Worm (Caenorhabditis elegans) whole organism, L4 larva: ENCODE data around the gene clec-5.

Experiments used
- F37D6.2 ChIP-seq: sonication (generic microtip); optimal IDR thresholded peaks from 2 replicates; lab custom pipeline; 2016; ENCODE audit warnings: mild to moderate bottlenecking, missing genetic modification characterization, missing compliant biosample characterization
- F49E8.2 ChIP-seq: sonication (generic microtip); optimal IDR thresholded peaks from 2 replicates; lab custom pipeline; 2016; ENCODE audit warnings: missing compliant biosample characterization, mild to moderate bottlenecking, missing genetic modification characterization, borderline replicate concordance
- T20F7.1 ChIP-seq: fragments of 200-800 bp; sonication (Bioruptor generic); optimal IDR thresholded peaks from 2 replicates; lab custom pipeline; 2018; ENCODE audit warnings: mild to moderate bottlenecking, missing genetic modification characterization, missing compliant biosample characterization
- Y105C5A.15 ChIP-seq: fragments of 200-800 bp; sonication (Bioruptor generic); IDR thresholded peaks from 2 replicates; pipeline ENCODE4 v1.3.6; 2022; ENCODE audit warnings: missing genetic modification characterization, missing compliant biosample characterization
- ZK337.2 ChIP-seq: fragments of 200-800 bp; sonication (Bioruptor generic); IDR thresholded peaks from 2 replicates; pipeline ENCODE4 v1.3.6; 2022; ENCODE audit warnings: missing genetic modification reagents, missing genetic modification characterization, missing compliant biosample characterization
- aly-2 ChIP-seq: sonication (generic microtip); optimal IDR thresholded peaks from 2 replicates; lab custom pipeline; 2018; ENCODE audit warnings: missing biosample characterization, missing genetic modification characterization
- ama-1 ChIP-seq: fragments of 150-350 bp; optimal IDR thresholded peaks from 2 replicates; lab custom pipeline; 2014; ENCODE audit warnings: inconsistent platforms, mixed read lengths
- arid-1 ChIP-seq: fragments of 200-800 bp; sonication (Bioruptor generic); conservative IDR thresholded peaks from 2 replicates; pipeline ENCODE4 v1.3.6; 2022; ENCODE audit warnings: missing genetic modification reagents, missing genetic modification characterization, missing compliant biosample characterization
- ceh-62 ChIP-seq: sonication (generic microtip); optimal IDR thresholded peaks from 2 replicates; lab custom pipeline; 2017; ENCODE audit warnings: missing biosample characterization, missing genetic modification characterization
- ceh-82 ChIP-seq: sonication (generic microtip); optimal IDR thresholded peaks from 2 replicates; lab custom pipeline; 2017; ENCODE audit warnings: missing biosample characterization, missing genetic modification characterization
- ces-1 ChIP-seq: fragments of 150-350 bp; sonication (generic microtip); optimal IDR thresholded peaks from 4 replicates; lab custom pipeline; 2014; ENCODE audit warnings: missing biosample characterization, missing genetic modification reagents, missing genetic modification characterization
- cey-2 ChIP-seq: sonication (generic microtip); optimal IDR thresholded peaks from 3 replicates; lab custom pipeline; 2017; ENCODE audit warnings: missing genetic modification characterization, mild to moderate bottlenecking, missing compliant biosample characterization, antibody characterized with exemption, borderline replicate concordance; ENCODE audit not compliant: insufficient read depth
- ctbp-1 ChIP-seq: fragments of 200-800 bp; sonication (Bioruptor generic); IDR thresholded peaks from 2 replicates; pipeline ENCODE4 v1.3.6; 2022; ENCODE audit warnings: missing genetic modification reagents, missing genetic modification characterization, missing compliant biosample characterization
- daf-12 ChIP-seq: fragments of 150-350 bp; optimal IDR thresholded peaks from 2 replicates; lab custom pipeline; 2014; ENCODE audit warnings: missing biosample characterization, missing genetic modification reagents, missing genetic modification characterization
- daf-16 ChIP-seq, 3 experiments: sonication (generic microtip); optimal IDR thresholded peaks; 2 replicates each; lab custom pipeline; 2016 to 2017; ENCODE audit warnings: missing genetic modification characterization in 3 of 3, missing genetic modification reagents in 3 of 3, mild to moderate bottlenecking in 2 of 3, missing compliant biosample characterization in 2 of 3, missing biosample characterization in 1 of 3, moderate library complexity in 1 of 3
- daf-8 ChIP-seq: fragments of 200-800 bp; sonication (Bioruptor generic); IDR thresholded peaks from 2 replicates; pipeline ENCODE4 v1.3.6; 2022; ENCODE audit warnings: missing genetic modification characterization, missing compliant biosample characterization
- dmd-9 ChIP-seq: fragments of 200-800 bp; sonication (Bioruptor generic); IDR thresholded peaks from 2 replicates; pipeline ENCODE4 v1.3.6; 2022; ENCODE audit warnings: missing genetic modification reagents, missing genetic modification characterization, missing compliant biosample characterization
- dpl-1 ChIP-seq: fragments of 150-350 bp; optimal IDR thresholded peaks from 2 replicates; lab custom pipeline; 2014; ENCODE audit warnings: missing biosample characterization, missing genetic modification reagents, missing genetic modification characterization
- duxl-1 ChIP-seq: sonication (generic microtip); optimal IDR thresholded peaks from 2 replicates; lab custom pipeline; 2016; ENCODE audit warnings: mild to moderate bottlenecking, missing genetic modification characterization, moderate library complexity, missing compliant biosample characterization; ENCODE audit not compliant: poor library complexity
- dve-1 ChIP-seq: sonication (generic microtip); optimal IDR thresholded peaks from 2 replicates; lab custom pipeline; 2017; ENCODE audit warnings: antibody characterized with exemption, mild to moderate bottlenecking, missing genetic modification characterization, missing compliant biosample characterization; ENCODE audit not compliant: insufficient read depth
- egl-27 ChIP-seq: sonication (generic microtip); optimal IDR thresholded peaks from 3 replicates; lab custom pipeline; 2017; ENCODE audit warnings: missing biosample characterization, missing genetic modification reagents, missing genetic modification characterization
- egl-43 ChIP-seq: fragments of 200-800 bp; sonication (Bioruptor generic); IDR thresholded peaks from 2 replicates; pipeline ENCODE4 v1.3.6; 2022; ENCODE audit warnings: missing genetic modification reagents, missing genetic modification characterization, missing compliant biosample characterization
- fkh-10 ChIP-seq: fragments of 150-350 bp; optimal IDR thresholded peaks from 2 replicates; lab custom pipeline; 2014; ENCODE audit warnings: missing biosample characterization, missing genetic modification reagents, missing genetic modification characterization
- lim-7 ChIP-seq: fragments of 200-800 bp; sonication (Bioruptor generic); IDR thresholded peaks from 2 replicates; pipeline ENCODE4 v1.3.6; 2022; ENCODE audit warnings: missing genetic modification characterization, missing compliant biosample characterization
- lin-15B ChIP-seq: fragments of 150-350 bp; sonication (generic microtip); optimal IDR thresholded peaks from 3 replicates; lab custom pipeline; 2014; ENCODE audit warnings: missing biosample characterization, missing genetic modification characterization
- lir-3 ChIP-seq: sonication (generic microtip); optimal IDR thresholded peaks from 2 replicates; lab custom pipeline; 2016; ENCODE audit warnings: mild to moderate bottlenecking, missing genetic modification characterization, missing compliant biosample characterization
- madf-9 ChIP-seq: fragments of 200-800 bp; sonication (Bioruptor generic); conservative IDR thresholded peaks from 2 replicates; pipeline ENCODE4 v1.3.6; 2022; ENCODE audit warnings: missing genetic modification reagents, missing genetic modification characterization, missing compliant biosample characterization
- mdt-29 ChIP-seq: fragments of 200-800 bp; sonication (Bioruptor generic); IDR thresholded peaks from 2 replicates; pipeline ENCODE4 v1.3.6; 2022; ENCODE audit warnings: missing genetic modification reagents, missing genetic modification characterization, missing compliant biosample characterization
- mes-2 ChIP-seq: sonication (generic microtip); optimal IDR thresholded peaks from 2 replicates; lab custom pipeline; 2016; ENCODE audit warnings: missing genotype, mild to moderate bottlenecking, missing genetic modification characterization, missing compliant biosample characterization; ENCODE audit not compliant: poor library complexity, severe bottlenecking
- mxl-2 ChIP-seq: fragments of 200-800 bp; sonication (Bioruptor generic); conservative IDR thresholded peaks from 2 replicates; pipeline ENCODE4 v1.3.6; 2022; ENCODE audit warnings: missing genetic modification reagents, missing genetic modification characterization, missing compliant biosample characterization
- mxl-3 ChIP-seq: fragments of 200-800 bp; sonication (Bioruptor generic); optimal IDR thresholded peaks from 2 replicates; lab custom pipeline; 2018; ENCODE audit warnings: mild to moderate bottlenecking, missing genetic modification characterization, missing compliant biosample characterization
- nhr-10 ChIP-seq: fragments of 150-350 bp; optimal IDR thresholded peaks from 2 replicates; lab custom pipeline; 2014; ENCODE audit warnings: missing biosample characterization, missing genetic modification characterization
- nhr-11 ChIP-seq: fragments of 150-350 bp; optimal IDR thresholded peaks from 2 replicates; lab custom pipeline; 2014; ENCODE audit warnings: missing biosample characterization, missing genetic modification characterization
- nhr-111 ChIP-seq: fragments of 200-800 bp; sonication (Bioruptor generic); optimal IDR thresholded peaks from 2 replicates; lab custom pipeline; 2018; ENCODE audit warnings: mild to moderate bottlenecking, missing genetic modification characterization, missing compliant biosample characterization
- nhr-237 ChIP-seq: sonication (generic microtip); optimal IDR thresholded peaks from 2 replicates; lab custom pipeline; 2017; ENCODE audit warnings: missing biosample characterization, missing genetic modification characterization
- nhr-25 ChIP-seq: sonication (generic microtip); optimal IDR thresholded peaks from 2 replicates; lab custom pipeline; 2017; ENCODE audit warnings: missing genetic modification characterization, mild to moderate bottlenecking, missing compliant biosample characterization, antibody characterized with exemption, moderate library complexity, borderline replicate concordance; ENCODE audit not compliant: insufficient read depth
- nhr-41 ChIP-seq: fragments of 200-800 bp; sonication (Bioruptor generic); IDR thresholded peaks from 2 replicates; pipeline ENCODE4 v1.3.6; 2022; ENCODE audit warnings: missing genetic modification reagents, missing genetic modification characterization, missing compliant biosample characterization
- nhr-76 ChIP-seq: fragments of 150-350 bp; optimal IDR thresholded peaks from 2 replicates; lab custom pipeline; 2014; ENCODE audit warnings: missing biosample characterization, missing genetic modification characterization
- pha-4 ChIP-seq, 2 experiments: fragments of 150-350 bp in 1 of 2; fragments of 200-800 bp in 1 of 2; sonication (Bioruptor generic) in 1 of 2; IDR thresholded peaks in 1 of 2; optimal IDR thresholded peaks in 1 of 2; 2 replicates each; pipeline versions ENCODE4 v1.3.6 to Lab custom; 2014 to 2022; ENCODE audit warnings: missing genetic modification characterization in 2 of 2, missing genetic modification reagents in 2 of 2, missing biosample characterization in 1 of 2, missing compliant biosample characterization in 1 of 2
- pqm-1 ChIP-seq: sonication (generic microtip); optimal IDR thresholded peaks from 2 replicates; lab custom pipeline; 2017; ENCODE audit warnings: missing biosample characterization, missing genetic modification characterization
- sdz-12 ChIP-seq: fragments of 200-800 bp; sonication (Bioruptor generic); optimal IDR thresholded peaks from 2 replicates; lab custom pipeline; 2018; ENCODE audit warnings: mild to moderate bottlenecking, missing genetic modification characterization, missing compliant biosample characterization
- skn-1 ChIP-seq: fragments of 150-350 bp; optimal IDR thresholded peaks from 2 replicates; lab custom pipeline; 2014; ENCODE audit warnings: missing biosample characterization, missing genetic modification characterization
- spr-1 ChIP-seq: sonication (generic microtip); optimal IDR thresholded peaks from 2 replicates; lab custom pipeline; 2016; ENCODE audit warnings: mild to moderate bottlenecking, missing genetic modification characterization, missing compliant biosample characterization
- spr-3 ChIP-seq: fragments of 200-800 bp; sonication (Bioruptor generic); optimal IDR thresholded peaks from 2 replicates; lab custom pipeline; 2018; ENCODE audit warnings: mild to moderate bottlenecking, missing genetic modification characterization, missing compliant biosample characterization
- unc-130 ChIP-seq: sonication (generic microtip); optimal IDR thresholded peaks from 2 replicates; lab custom pipeline; 2016; ENCODE audit warnings: missing genetic modification reagents, missing genetic modification characterization, missing compliant biosample characterization
- zag-1 ChIP-seq: fragments of 150-350 bp; optimal IDR thresholded peaks from 2 replicates; lab custom pipeline; 2014; ENCODE audit warnings: missing biosample characterization, missing genetic modification characterization
- zip-2 ChIP-seq: fragments of 150-350 bp; optimal IDR thresholded peaks from 2 replicates; lab custom pipeline; 2014; ENCODE audit warnings: missing biosample characterization, missing genetic modification characterization
- ztf-7 ChIP-seq: fragments of 150-350 bp; optimal IDR thresholded peaks from 2 replicates; lab custom pipeline; 2014; ENCODE audit warnings: missing biosample characterization, missing genetic modification characterization

clec-5 gene

DNA sequence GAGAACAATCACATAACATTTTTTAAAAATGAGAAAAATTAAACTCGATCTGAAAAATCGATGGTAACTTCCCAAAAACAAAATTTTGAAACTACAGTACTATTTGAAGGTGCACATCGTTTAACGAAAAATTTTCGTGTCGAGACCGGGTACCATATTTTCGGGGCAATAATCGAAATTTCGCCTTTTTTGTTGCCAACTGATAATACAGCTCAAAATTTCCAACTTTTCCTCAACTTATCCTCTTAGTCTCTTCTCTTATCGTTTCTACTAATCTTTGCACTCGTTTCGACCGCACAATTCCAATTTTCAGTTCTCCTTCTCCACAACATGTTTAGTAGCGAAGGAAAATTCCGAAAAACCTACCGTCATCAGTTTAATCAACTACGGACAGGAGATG is 23.5 kb upstream of the clec-5 start, which contains the start of gene rom-1:
Gene rom-1, plus strand, starts transcription at position 301 of the 400 bp plus-strand sequence.
- TF ChIP-seq aly-2 (no peak), pqm-1 (tag; lab: Kevin White, UChicago) (no peak), ama-1 (no peak), unc-130 (GFP tag; lab: Kevin White, UChicago) (no peak), egl-43 (no peak), arid-1 (GFP tag; lab: Robert Waterston, UW) (no peak), nhr-76 (tag; lab: Kevin White, UChicago) (no peak), skn-1 (tag; lab: Kevin White, UChicago) (no peak), nhr-111 (no peak), nhr-11 (tag; lab: Kevin White, UChicago) (no peak), nhr-41 (GFP tag; lab: Robert Waterston, UW) (no peak), ceh-82 (tag; lab: Kevin White, UChicago) (no peak), fkh-10 (GFP tag; lab: Kevin White, UChicago) (no peak)

DNA sequence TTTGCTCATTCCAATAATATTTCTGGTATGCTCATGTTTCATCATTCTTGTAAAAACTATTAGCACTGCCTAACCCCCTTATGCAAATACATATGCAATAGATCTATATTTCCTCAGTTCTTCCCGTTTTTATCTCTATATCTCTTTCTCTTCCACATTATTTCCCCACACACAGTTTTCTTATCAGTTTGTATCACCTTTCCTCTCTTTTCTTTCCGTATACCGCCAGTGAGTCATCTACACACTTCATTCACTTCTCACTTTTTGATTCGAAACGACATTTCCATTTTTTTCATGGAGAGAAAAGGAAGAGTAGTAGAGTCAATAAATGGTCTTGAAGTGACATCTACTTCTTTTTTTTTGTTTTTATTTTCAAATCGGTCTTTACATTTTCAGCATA is 23.0 kb upstream of the clec-5 start:
- TF ChIP-seq dve-1 (tag; lab: Kevin White, UChicago): peak; percentile 35
- no peak for TF ChIP-seq mdt-29 (GFP tag; lab: Robert Waterston, UW)
- TF ChIP-seq cey-2 (tag; lab: Kevin White, UChicago): no peak
- no peak for TF ChIP-seq ces-1 (GFP tag; lab: Kevin White, UChicago)
- TF ChIP-seq zag-1 (tag; lab: Kevin White, UChicago): no peak
- TF ChIP-seq sdz-12 (GFP tag; lab: Kevin White, UChicago): no peak
- no peak for TF ChIP-seq daf-16 (GFP tag; optimal IDR thresholded peaks at IDR 0.05; lab: Kevin White, UChicago)
- TF ChIP-seq daf-16 (tag; optimal IDR thresholded peaks at IDR 0.05; lab: Kevin White, UChicago): peak; percentile 16
- no peak for TF ChIP-seq ztf-7 (tag; lab: Kevin White, UChicago)
- no peak for TF ChIP-seq ceh-62 (tag; lab: Kevin White, UChicago)
- TF ChIP-seq daf-8 (GFP tag; lab: Robert Waterston, UW): no peak
- TF ChIP-seq nhr-10 (tag; lab: Kevin White, UChicago): no peak
- TF ChIP-seq lir-3 (tag; lab: Kevin White, UChicago): no peak
- no peak for TF ChIP-seq zip-2 (tag; lab: Kevin White, UChicago)
- 0 out of 2 replicates have a peak, but pooled peaks have one; percentile 14 for TF ChIP-seq nhr-41 (GFP tag; lab: Robert Waterston, UW)
- no peak for TF ChIP-seq duxl-1
- no peak for TF ChIP-seq Y105C5A.15 (GFP tag; lab: Robert Waterston, UW)
- TF ChIP-seq egl-27 (tag; lab: Kevin White, UChicago): no peak
- no peak for TF ChIP-seq nhr-25 (tag; lab: Kevin White, UChicago)
- peak; percentile 25 for TF ChIP-seq mxl-3
- TF ChIP-seq daf-12 (tag; lab: Kevin White, UChicago): no peak
- TF ChIP-seq skn-1 (tag; lab: Kevin White, UChicago): no peak
- TF ChIP-seq F37D6.2 (tag; lab: Kevin White, UChicago): no peak
- TF ChIP-seq mes-2 (tag; lab: Kevin White, UChicago): peak; percentile 22
- no peak for TF ChIP-seq F49E8.2 (tag; lab: Kevin White, UChicago)
- peak; percentile 25 for TF ChIP-seq dpl-1 (GFP tag; lab: Kevin White, UChicago)
- TF ChIP-seq T20F7.1 (GFP tag; lab: Kevin White, UChicago): no peak
- TF ChIP-seq arid-1 (GFP tag; lab: Robert Waterston, UW): no peak
- peak; percentile 68 for TF ChIP-seq pqm-1 (tag; lab: Kevin White, UChicago)
- no peak for TF ChIP-seq spr-1 (tag; lab: Kevin White, UChicago)
- TF ChIP-seq madf-9 (GFP tag; lab: Robert Waterston, UW): no peak
- no peak for TF ChIP-seq spr-3 (GFP tag; lab: Kevin White, UChicago)
- TF ChIP-seq lin-15B (tag; lab: Kevin White, UChicago): no peak
- TF ChIP-seq ama-1: no peak
- no peak for TF ChIP-seq ctbp-1 (GFP tag; lab: Robert Waterston, UW)
- TF ChIP-seq lim-7: no peak
- TF ChIP-seq pha-4 (GFP tag; IDR thresholded peaks at IDR 0.05; lab: Robert Waterston, UW): no peak
- no peak for TF ChIP-seq pha-4 (tag; optimal IDR thresholded peaks at IDR 0.05; lab: Kevin White, UChicago)
- TF ChIP-seq dmd-9: no peak
- TF ChIP-seq mxl-2 (GFP tag; lab: Robert Waterston, UW): no peak
- TF ChIP-seq ZK337.2: no peak
- no peak for TF ChIP-seq nhr-237
